Fruit fly (Drosophila melanogaster) Kc167 (cell line): ENCODE data around the gene CG34247.

Source experiments
- Sin3A ChIP-seq: fragments of >200 bp; optimal IDR thresholded peaks from 2 replicates; lab custom pipeline; 2018; ENCODE audit warnings: missing external identifiers
- psq ChIP-seq: fragments of >200 bp; optimal IDR thresholded peaks from 2 replicates; lab custom pipeline; 2017; ENCODE audit warnings: missing external identifiers
- ttk ChIP-seq: sonication (Bioruptor generic); optimal IDR thresholded peaks from 2 replicates; lab custom pipeline; 2017; ENCODE audit warnings: missing external identifiers

DNA sequence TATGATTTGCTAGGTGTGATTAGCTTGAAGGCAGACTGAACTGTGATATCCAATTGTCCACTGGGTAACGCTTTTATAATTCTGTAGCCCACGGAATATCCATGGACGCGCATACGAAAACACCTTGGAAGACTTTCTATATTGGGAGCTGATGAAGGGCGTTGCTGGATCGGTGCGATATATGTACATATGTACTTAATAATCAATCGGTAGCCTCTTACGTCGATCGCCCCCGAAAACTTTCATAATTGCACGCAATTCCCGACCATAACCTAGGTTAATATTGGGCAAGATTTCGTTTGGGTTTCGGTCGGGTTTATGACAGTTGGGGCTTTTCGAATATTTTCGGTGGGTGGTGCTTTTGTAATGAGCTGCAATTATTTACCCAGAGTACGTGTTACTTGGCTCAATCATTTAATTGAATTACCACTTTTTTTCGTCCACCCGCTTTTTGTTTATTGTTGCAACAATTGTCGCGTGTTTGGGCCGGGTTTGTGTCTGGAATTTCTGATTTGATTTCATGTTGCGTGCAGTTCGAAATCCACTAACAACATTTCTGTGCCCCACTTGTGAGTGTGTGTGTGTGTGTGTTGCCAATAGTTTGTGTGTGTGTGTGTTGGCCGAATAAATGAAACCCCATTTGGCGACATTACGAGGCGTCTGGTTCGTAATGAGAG lies 20.6 kb upstream of the CG34247 start, which contains the start of gene CG13049:
- no peak for TF ChIP-seq psq
- no peak for TF ChIP-seq ttk
- no peak for TF ChIP-seq Sin3A (lab: Kevin White, UChicago)
